Worm (Caenorhabditis elegans): ENCODE measurements around the gene dpy-31.
A peak's percentile ranks its signal among the peaks of the same experiment; 100 is the strongest.

The dpy-31 gene

ce11 chrIII:7180613-7181012 lies 21.4 kb upstream of the dpy-31 start, which contains the start of gene ndab-2:
Gene ndab-2 (plus strand): TSS chrIII:7180752.
- TF ChIP-seq nhr-90 (tag; optimal IDR thresholded peaks at IDR 0.05; ENCODE audit: poor library complexity) (peak; percentile 5), C16A3.4 (tag; optimal IDR thresholded peaks at IDR 0.05) (no peak), mdl-1 (tag; optimal IDR thresholded peaks at IDR 0.05) (no peak), hlh-17 (GFP tag; optimal IDR thresholded peaks at IDR 0.05; ENCODE audit: borderline replicate concordance) (no peak), lin-13 (GFP tag; optimal IDR thresholded peaks at IDR 0.05) (no peak), aly-2 (tag; optimal IDR thresholded peaks at IDR 0.05) (no peak), ceh-90 (tag; optimal IDR thresholded peaks at IDR 0.05) (no peak), ama-1 (optimal IDR thresholded peaks at IDR 0.05) (peak; percentile 41), efl-3 (GFP tag; optimal IDR thresholded peaks at IDR 0.05) (no peak), nhr-11 (tag; optimal IDR thresholded peaks at IDR 0.05) (no peak), lsy-2 (tag; optimal IDR thresholded peaks at IDR 0.05) (peak in 1 of 2 experiments; percentile 28), nhr-19 (GFP tag; conservative IDR thresholded peaks at IDR 0.05) (no peak), nhr-47 (tag; optimal IDR thresholded peaks at IDR 0.05) (peak; percentile 18), pag-3 (tag; optimal IDR thresholded peaks at IDR 0.05; ENCODE audit: borderline replicate concordance, insufficient read depth) (no peak), xbp-1 (tag; optimal IDR thresholded peaks at IDR 0.05) (no peak), C04F5.9 (tag; optimal IDR thresholded peaks at IDR 0.05) (no peak), vab-15 (tag; optimal IDR thresholded peaks at IDR 0.05) (no peak), lin-15B (tag; optimal IDR thresholded peaks at IDR 0.05) (no peak), efl-1 (optimal IDR thresholded peaks at IDR 0.05) (no peak), efl-1 (GFP tag; optimal IDR thresholded peaks at IDR 0.05 in 1 of 2) (no peak), zip-4 (GFP tag; optimal IDR thresholded peaks at IDR 0.05) (no peak), aha-1 (tag; optimal IDR thresholded peaks at IDR 0.05) (no peak)

ce11 chrIII:7181822-7182221 lies 20.2 kb upstream of the dpy-31 start, which contains the start of gene epg-4:
Gene epg-4 (plus strand): TSS chrIII:7182167.
- TF ChIP-seq blmp-1 (tag; optimal IDR thresholded peaks at IDR 0.05) (peak; percentile 33), fkh-10 (GFP tag; optimal IDR thresholded peaks at IDR 0.05) (no peak), unc-130 (tag; optimal IDR thresholded peaks at IDR 0.05) (peak; percentile 22), sptf-1 (tag; optimal IDR thresholded peaks at IDR 0.05) (no peak), elt-3 (tag; optimal IDR thresholded peaks at IDR 0.05) (peak in 1 of 6 experiments; percentile 13), lin-35 (GFP tag; optimal IDR thresholded peaks at IDR 0.05) (peak; percentile 42 to 79), nhr-12 (tag; optimal IDR thresholded peaks at IDR 0.05) (no peak), lin-14 (GFP tag; optimal IDR thresholded peaks at IDR 0.05) (peak; percentile 70), C16A3.4 (tag; optimal IDR thresholded peaks at IDR 0.05) (peak; percentile 50), mab-9 (GFP tag; IDR thresholded peaks at IDR 0.05) (no peak), lsy-2 (tag; optimal IDR thresholded peaks at IDR 0.05) (peak in 1 of 2 experiments; percentile 69), skn-1 (tag; optimal IDR thresholded peaks at IDR 0.05) (peak; percentile 47), nhr-85 (tag) (peak; percentile 36), mdl-1 (tag; optimal IDR thresholded peaks at IDR 0.05) (peak in 1 of 2 experiments; percentile 22), efl-1 (optimal IDR thresholded peaks at IDR 0.05) (peak; percentile 19 to 57), efl-1 (GFP tag; optimal IDR thresholded peaks at IDR 0.05 in 1 of 2) (peak; percentile 45 to 93), tlp-1 (tag; optimal IDR thresholded peaks at IDR 0.05) (no peak), snu-23 (GFP tag; optimal IDR thresholded peaks at IDR 0.05) (peak; percentile 36), dpl-1 (GFP tag; optimal IDR thresholded peaks at IDR 0.05) (peak; percentile 9 to 53 (median 41)), nhr-77 (tag; optimal IDR thresholded peaks at IDR 0.05) (peak; percentile 3), ceh-82 (tag; optimal IDR thresholded peaks at IDR 0.05) (peak in 1 of 3 experiments; percentile 11), nhr-20 (tag; optimal IDR thresholded peaks at IDR 0.05) (peak; percentile 15), nhr-71 (tag; optimal IDR thresholded peaks at IDR 0.05) (peak; percentile 41)

- TF ChIP-seq ztf-11 (tag; optimal IDR thresholded peaks at IDR 0.05) (no peak), ets-5 (GFP tag; IDR thresholded peaks at IDR 0.05) (no peak), nhr-19 (GFP tag; conservative IDR thresholded peaks at IDR 0.05) (peak; percentile 30), tbx-2 (tag; optimal IDR thresholded peaks at IDR 0.05) (peak; percentile 13), vab-15 (tag; optimal IDR thresholded peaks at IDR 0.05) (peak; percentile 1), hpl-2 (GFP tag; optimal IDR thresholded peaks at IDR 0.05) (peak; percentile 33), efl-3 (GFP tag; optimal IDR thresholded peaks at IDR 0.05) (no peak), F16B12.6 (tag; optimal IDR thresholded peaks at IDR 0.05) (peak; percentile 45), skn-1 (tag; optimal IDR thresholded peaks at IDR 0.05) (peak; percentile 59), fkh-4 (tag; optimal IDR thresholded peaks at IDR 0.05; ENCODE audit: borderline replicate concordance) (no peak), nhr-47 (tag; optimal IDR thresholded peaks at IDR 0.05) (peak; percentile 61), aha-1 (tag; optimal IDR thresholded peaks at IDR 0.05) (no peak), snu-23 (GFP tag; optimal IDR thresholded peaks at IDR 0.05) (peak; percentile 72), rnt-1 (tag; optimal IDR thresholded peaks at IDR 0.05) (peak; percentile 65), nhr-237 (tag; optimal IDR thresholded peaks at IDR 0.05) (peak; percentile 51), alr-1 (tag; optimal IDR thresholded peaks at IDR 0.05; ENCODE audit: borderline replicate concordance) (no peak), snpc-4 (tag; optimal IDR thresholded peaks at IDR 0.05) (no peak)
Observed at ce11 chrIII:7184022-7184421, 18.0 kb upstream of the dpy-31 start, which contains the start of gene yju-2. Gene yju-2 (plus strand): TSS chrIII:7184336.

All from whole organism, L1 larva.